Worm (Caenorhabditis elegans) whole organism, L2 larva: ENCODE data around the gene oac-24.

Experiments used
- C34F6.9 ChIP-seq: fragments of 150-350 bp; optimal IDR thresholded peaks from 2 replicates; lab custom pipeline; 2014; ENCODE audit warnings: missing biosample characterization, missing genetic modification characterization
- F13H6.1 ChIP-seq: sonication (generic microtip); optimal IDR thresholded peaks from 2 replicates; lab custom pipeline; 2016; ENCODE audit warnings: missing genetic modification characterization, missing compliant biosample characterization
- R02D3.7 ChIP-seq: fragments of 150-350 bp; optimal IDR thresholded peaks from 2 replicates; lab custom pipeline; 2014; ENCODE audit warnings: missing biosample characterization, missing genetic modification characterization
- ZK546.5 ChIP-seq: sonication (generic microtip); optimal IDR thresholded peaks from 2 replicates; lab custom pipeline; 2017; ENCODE audit warnings: missing biosample characterization, missing genetic modification characterization
- alr-1 ChIP-seq: fragments of 150-350 bp; optimal IDR thresholded peaks from 2 replicates; lab custom pipeline; 2014; ENCODE audit warnings: missing biosample characterization, missing genetic modification characterization
- aly-2 ChIP-seq: fragments of 150-350 bp; optimal IDR thresholded peaks from 2 replicates; lab custom pipeline; 2014; ENCODE audit warnings: missing biosample characterization, missing genetic modification characterization
- ama-1 ChIP-seq: fragments of 150-350 bp; optimal IDR thresholded peaks from 2 replicates; lab custom pipeline; 2018; ENCODE audit warnings: inconsistent platforms
- blmp-1 ChIP-seq: sonication (generic microtip); optimal IDR thresholded peaks from 2 replicates; lab custom pipeline; 2017; ENCODE audit warnings: missing genetic modification characterization, mild to moderate bottlenecking, missing compliant biosample characterization, antibody characterized with exemption, moderate library complexity; ENCODE audit not compliant: insufficient read depth
- ceh-16 ChIP-seq: fragments of 150-350 bp; optimal IDR thresholded peaks from 2 replicates; lab custom pipeline; 2014; ENCODE audit warnings: missing biosample characterization, missing genetic modification characterization
- ceh-82 ChIP-seq: fragments of 150-350 bp; optimal IDR thresholded peaks from 2 replicates; lab custom pipeline; 2014; ENCODE audit warnings: missing biosample characterization, missing genetic modification characterization
- crh-2 ChIP-seq: sonication (generic microtip); optimal IDR thresholded peaks from 2 replicates; lab custom pipeline; 2017; ENCODE audit warnings: missing biosample characterization, missing genetic modification characterization
- dmd-4 ChIP-seq: sonication (generic microtip); optimal IDR thresholded peaks from 2 replicates; lab custom pipeline; 2017; ENCODE audit warnings: missing biosample characterization, missing genetic modification characterization
- elt-1 ChIP-seq: fragments of 150-350 bp; optimal IDR thresholded peaks from 2 replicates; lab custom pipeline; 2014; ENCODE audit warnings: missing biosample characterization, missing genetic modification characterization
- elt-3 ChIP-seq: sonication (generic microtip); optimal IDR thresholded peaks from 2 replicates; lab custom pipeline; 2017; ENCODE audit warnings: missing biosample characterization, missing genetic modification characterization
- fos-1 ChIP-seq: fragments of 150-350 bp; optimal IDR thresholded peaks from 2 replicates; lab custom pipeline; 2014; ENCODE audit warnings: missing biosample characterization, missing genetic modification characterization
- gmeb-1 ChIP-seq: fragments of 150-350 bp; optimal IDR thresholded peaks from 2 replicates; lab custom pipeline; 2014; ENCODE audit warnings: missing biosample characterization, missing genetic modification characterization
- lin-11 ChIP-seq: fragments of 150-350 bp; sonication (generic microtip); optimal IDR thresholded peaks from 2 replicates; lab custom pipeline; 2014; ENCODE audit warnings: missing biosample characterization, missing genetic modification characterization, inconsistent platforms, mixed read lengths
- lin-13 ChIP-seq: fragments of 150-350 bp; optimal IDR thresholded peaks from 2 replicates; lab custom pipeline; 2014; ENCODE audit warnings: missing biosample characterization, missing genetic modification reagents, missing genetic modification characterization
- lsy-2 ChIP-seq, 2 experiments: fragments of 150-350 bp in 1 of 2; sonication (generic microtip) in 1 of 2; optimal IDR thresholded peaks; 2 replicates each; lab custom pipeline; 2014 to 2017; ENCODE audit warnings: missing biosample characterization in 2 of 2, missing genetic modification characterization in 2 of 2
- mab-5 ChIP-seq: fragments of 150-350 bp; optimal IDR thresholded peaks from 2 replicates; lab custom pipeline; 2014; ENCODE audit warnings: missing biosample characterization, missing genetic modification characterization
- mbf-1 ChIP-seq: sonication (generic microtip); optimal IDR thresholded peaks from 2 replicates; lab custom pipeline; 2017; ENCODE audit warnings: missing biosample characterization, missing genetic modification characterization
- mdl-1 ChIP-seq, 2 experiments: fragments of 150-350 bp in 1 of 2; sonication (generic microtip) in 1 of 2; optimal IDR thresholded peaks; 2 replicates each; lab custom pipeline; 2017; ENCODE audit warnings: missing biosample characterization in 2 of 2, missing genetic modification characterization in 2 of 2
- nhr-10 ChIP-seq: sonication (generic microtip); optimal IDR thresholded peaks from 2 replicates; lab custom pipeline; 2017; ENCODE audit warnings: missing biosample characterization, missing genetic modification characterization
- nhr-11 ChIP-seq: fragments of 150-350 bp; optimal IDR thresholded peaks from 2 replicates; lab custom pipeline; 2014; ENCODE audit warnings: missing biosample characterization, missing genetic modification characterization
- nhr-12 ChIP-seq: fragments of 150-350 bp; optimal IDR thresholded peaks from 2 replicates; lab custom pipeline; 2014; ENCODE audit warnings: missing biosample characterization, missing genetic modification characterization
- nhr-21 ChIP-seq: fragments of 150-350 bp; optimal IDR thresholded peaks from 2 replicates; lab custom pipeline; 2014; ENCODE audit warnings: missing biosample characterization, missing genetic modification characterization
- nhr-237 ChIP-seq: fragments of 150-350 bp; optimal IDR thresholded peaks from 2 replicates; lab custom pipeline; 2014; ENCODE audit warnings: missing biosample characterization, missing genetic modification characterization
- nhr-6 ChIP-seq: fragments of 150-350 bp; optimal IDR thresholded peaks from 2 replicates; lab custom pipeline; 2014; ENCODE audit warnings: missing biosample characterization, missing genetic modification characterization
- nhr-77 ChIP-seq: fragments of 150-350 bp; optimal IDR thresholded peaks from 2 replicates; lab custom pipeline; 2014; ENCODE audit warnings: missing biosample characterization, missing genetic modification characterization
- peb-1 ChIP-seq: fragments of 150-350 bp; optimal IDR thresholded peaks from 2 replicates; lab custom pipeline; 2014; ENCODE audit warnings: missing biosample characterization, missing genetic modification characterization
- skn-1 ChIP-seq: sonication (generic microtip); optimal IDR thresholded peaks from 2 replicates; lab custom pipeline; 2017; ENCODE audit warnings: missing biosample characterization, missing genetic modification characterization
- sma-3 ChIP-seq: sonication (generic microtip); optimal IDR thresholded peaks from 2 replicates; lab custom pipeline; 2016; ENCODE audit warnings: missing genetic modification reagents, missing genetic modification characterization, missing compliant biosample characterization
- sma-9 ChIP-seq, 2 experiments: fragments of 150-350 bp in 1 of 2; sonication (generic microtip) in 1 of 2; optimal IDR thresholded peaks; 2 replicates each; lab custom pipeline; 2014 to 2016; ENCODE audit warnings: missing genetic modification characterization in 2 of 2, mild to moderate bottlenecking in 1 of 2, missing biosample characterization in 1 of 2, missing compliant biosample characterization in 1 of 2, missing genetic modification reagents in 1 of 2, moderate library complexity in 1 of 2
- snpc-4 ChIP-seq: fragments of 150-350 bp; optimal IDR thresholded peaks from 2 replicates; lab custom pipeline; 2014; ENCODE audit warnings: missing biosample characterization, missing genetic modification characterization
- unc-62 ChIP-seq: fragments of 150-350 bp; optimal IDR thresholded peaks from 2 replicates; lab custom pipeline; 2014; ENCODE audit warnings: missing biosample characterization, missing genetic modification reagents, missing genetic modification characterization
- zag-1 ChIP-seq: fragments of 150-350 bp; optimal IDR thresholded peaks from 2 replicates; lab custom pipeline; 2014; ENCODE audit warnings: missing biosample characterization, missing genetic modification characterization
- ztf-1 ChIP-seq: fragments of 200-800 bp; sonication (Bioruptor generic); conservative IDR thresholded peaks from 2 replicates; pipeline ENCODE4 v1.3.6; 2022; ENCODE audit warnings: missing genetic modification characterization, missing compliant biosample characterization
- ztf-4 ChIP-seq: fragments of 150-350 bp; optimal IDR thresholded peaks from 2 replicates; lab custom pipeline; 2014; ENCODE audit warnings: missing biosample characterization, missing genetic modification characterization

oac-24 gene

ce11 chrV:4672487-4672886, 38.1 kb upstream of the oac-24 start, which contains the start of gene K03B4.9:
TSS of gene K03B4.9 (minus strand) at chrV:4672587.
- TF ChIP-seq nhr-21 (tag; lab: Kevin White, UChicago) (no peak), fos-1 (no peak), ceh-82 (tag; lab: Kevin White, UChicago) (no peak), snpc-4 (no peak), unc-62 (no peak)

- no peak for TF ChIP-seq ceh-16 (tag; lab: Kevin White, UChicago)
- TF ChIP-seq F13H6.1 (tag; lab: Kevin White, UChicago) = no peak
- no peak for TF ChIP-seq nhr-11 (tag; lab: Kevin White, UChicago)
- TF ChIP-seq sma-9 (GFP tag; optimal IDR thresholded peaks at IDR 0.05; lab: Kevin White, UChicago) = no peak
- no peak for TF ChIP-seq sma-9 (tag; optimal IDR thresholded peaks at IDR 0.05; lab: Kevin White, UChicago)
- no peak for TF ChIP-seq R02D3.7 (tag; lab: Kevin White, UChicago)
- no peak for TF ChIP-seq mbf-1
- no peak for TF ChIP-seq peb-1 (tag; lab: Kevin White, UChicago)
- no peak for TF ChIP-seq lin-13 (GFP tag; lab: Kevin White, UChicago)
- TF ChIP-seq lin-11 (tag; lab: Kevin White, UChicago) = no peak
- no peak for TF ChIP-seq nhr-77 (tag; lab: Kevin White, UChicago)
- no peak for TF ChIP-seq ZK546.5 (tag; lab: Kevin White, UChicago)
- TF ChIP-seq nhr-10 (tag; lab: Kevin White, UChicago) = no peak
- no peak for TF ChIP-seq ama-1 (lab: Kevin White, UChicago)
- no peak for TF ChIP-seq lsy-2 (tag; optimal IDR thresholded peaks at IDR 0.05; lab: Kevin White, UChicago)
Measured at ce11 chrV:4674506-4674905, 36.1 kb upstream of the oac-24 start, which contains the start of gene K03B4.8. TSS of gene K03B4.8 (minus strand) at chrV:4674606.

- TF ChIP-seq lsy-2 (tag; optimal IDR thresholded peaks at IDR 0.05; lab: Kevin White, UChicago) = no peak
- TF ChIP-seq gmeb-1 (tag; lab: Kevin White, UChicago) = no peak
- no peak for TF ChIP-seq nhr-6
- TF ChIP-seq mab-5 (tag; lab: Kevin White, UChicago) = no peak
- no peak for TF ChIP-seq ztf-1
- TF ChIP-seq F13H6.1 (tag; lab: Kevin White, UChicago) = no peak
- no peak for TF ChIP-seq nhr-12 (tag; lab: Kevin White, UChicago)
- TF ChIP-seq mbf-1 = no peak
- TF ChIP-seq nhr-21 (tag; lab: Kevin White, UChicago) = no peak
- TF ChIP-seq crh-2 = no peak
Measured at ce11 chrV:4676092-4676491, 34.5 kb upstream of the oac-24 start, which contains the start of gene K03B4.6. TSS of gene K03B4.6 (minus strand) at chrV:4676192.

ce11 chrV:4676812-4677211, 33.8 kb upstream of the oac-24 start:
- TF ChIP-seq elt-3 (tag; lab: Kevin White, UChicago) = no peak
- TF ChIP-seq F13H6.1 (tag; lab: Kevin White, UChicago) = no peak
- TF ChIP-seq nhr-10 (tag; lab: Kevin White, UChicago) = no peak
- no peak for TF ChIP-seq peb-1 (tag; lab: Kevin White, UChicago)

- TF ChIP-seq C34F6.9 (no peak), zag-1 (tag; lab: Kevin White, UChicago) (no peak), R02D3.7 (tag; lab: Kevin White, UChicago) (no peak), peb-1 (tag; lab: Kevin White, UChicago) (no peak), mab-5 (tag; lab: Kevin White, UChicago) (no peak), dmd-4 (tag; lab: Kevin White, UChicago) (no peak)
Measured at ce11 chrV:4681670-4682069, 28.9 kb upstream of the oac-24 start, which contains the start of gene K03B4.4. TSS of gene K03B4.4 (plus strand) at chrV:4681970.

- no peak for TF ChIP-seq lin-13 (GFP tag; lab: Kevin White, UChicago)
- TF ChIP-seq alr-1 (tag; lab: Kevin White, UChicago) = no peak
- no peak for TF ChIP-seq sma-9 (GFP tag; optimal IDR thresholded peaks at IDR 0.05; lab: Kevin White, UChicago)
- no peak for TF ChIP-seq sma-9 (tag; optimal IDR thresholded peaks at IDR 0.05; lab: Kevin White, UChicago)
- no peak for TF ChIP-seq R02D3.7 (tag; lab: Kevin White, UChicago)
- no peak for TF ChIP-seq nhr-10 (tag; lab: Kevin White, UChicago)
- no peak for TF ChIP-seq ceh-82 (tag; lab: Kevin White, UChicago)
- TF ChIP-seq lsy-2 (tag; optimal IDR thresholded peaks at IDR 0.05; lab: Kevin White, UChicago) = no peak
- TF ChIP-seq ztf-1 = no peak
- TF ChIP-seq elt-1 (tag; lab: Kevin White, UChicago) = no peak
- no peak for TF ChIP-seq blmp-1 (tag; lab: Kevin White, UChicago)
- TF ChIP-seq aly-2 (tag; lab: Kevin White, UChicago) = no peak
- TF ChIP-seq ztf-4 (tag; lab: Kevin White, UChicago) = no peak
- TF ChIP-seq dmd-4 (tag; lab: Kevin White, UChicago) = no peak
- no peak for TF ChIP-seq sma-3
- TF ChIP-seq skn-1 (tag; lab: Kevin White, UChicago) = no peak
- TF ChIP-seq ama-1 (lab: Kevin White, UChicago) = no peak
- TF ChIP-seq snpc-4 = no peak
- no peak for TF ChIP-seq mdl-1 (tag; optimal IDR thresholded peaks at IDR 0.05; lab: Kevin White, UChicago)
- TF ChIP-seq nhr-237 (tag; lab: Kevin White, UChicago) = no peak
Measured at ce11 chrV:4684137-4684536, 26.4 kb upstream of the oac-24 start.
